Worm (Caenorhabditis elegans) whole organism, young adult: ENCODE results near the gene W03C9.5.

Experiments
- B0019.2 ChIP-seq: fragments of 200-800 bp; sonication (Bioruptor generic); conservative IDR thresholded peaks from 2 replicates; pipeline ENCODE4 v1.3.6; 2022; ENCODE audit warnings: missing genetic modification reagents, missing genetic modification characterization, missing compliant biosample characterization
- B0261.1 ChIP-seq: sonication (generic microtip); optimal IDR thresholded peaks from 2 replicates; lab custom pipeline; 2016; ENCODE audit warnings: mild to moderate bottlenecking, missing genetic modification characterization, moderate library complexity, missing compliant biosample characterization
- B0336.3 ChIP-seq: fragments of 200-800 bp; sonication (Bioruptor generic); IDR thresholded peaks from 2 replicates; pipeline ENCODE4 v1.3.6; 2022; ENCODE audit warnings: missing genetic modification characterization, missing compliant biosample characterization
- F23B12.7 ChIP-seq: sonication (generic microtip); optimal IDR thresholded peaks from 2 replicates; lab custom pipeline; 2017; ENCODE audit warnings: missing genetic modification characterization, mild to moderate bottlenecking, missing compliant biosample characterization, antibody characterized with exemption, moderate library complexity; ENCODE audit not compliant: insufficient read depth
- F55B11.4 ChIP-seq: sonication (generic microtip); optimal IDR thresholded peaks from 2 replicates; lab custom pipeline; 2016; ENCODE audit warnings: missing compliant biosample characterization, missing genetic modification characterization, borderline replicate concordance; ENCODE audit not compliant: insufficient read depth
- F57C9.4 ChIP-seq: sonication (generic microtip); optimal IDR thresholded peaks from 2 replicates; lab custom pipeline; 2017; ENCODE audit warnings: mild to moderate bottlenecking, missing genetic modification characterization, missing compliant biosample characterization
- T26A5.8 ChIP-seq: sonication (generic microtip); optimal IDR thresholded peaks from 2 replicates; lab custom pipeline; 2016; ENCODE audit warnings: missing genetic modification characterization, missing compliant biosample characterization
- ama-1 ChIP-seq, 3 experiments: fragments of 150-350 bp in 1 of 3; sonication (generic microtip) in 2 of 3; optimal IDR thresholded peaks; 2 replicates each; lab custom pipeline; 2014 to 2018; ENCODE audit warnings: missing biosample characterization in 2 of 3, missing genetic modification characterization in 2 of 3, missing genetic modification reagents in 2 of 3
- attf-3 ChIP-seq: fragments of 200-800 bp; sonication (Bioruptor generic); conservative IDR thresholded peaks from 2 replicates; pipeline ENCODE4 v1.3.6; 2022; ENCODE audit warnings: missing genetic modification reagents, missing genetic modification characterization, missing compliant biosample characterization
- bed-1 ChIP-seq: fragments of 200-800 bp; sonication (Bioruptor generic); IDR thresholded peaks from 2 replicates; pipeline ENCODE4 v1.3.6; 2022; ENCODE audit warnings: missing genetic modification reagents, missing genetic modification characterization, missing compliant biosample characterization
- ceh-100 ChIP-seq: fragments of 200-800 bp; sonication (Bioruptor generic); IDR thresholded peaks from 2 replicates; pipeline ENCODE4 v1.3.6; 2022; ENCODE audit warnings: missing genetic modification reagents, missing genetic modification characterization, missing compliant biosample characterization
- ceh-58 ChIP-seq: fragments of 200-800 bp; sonication (Bioruptor generic); IDR thresholded peaks from 2 replicates; pipeline ENCODE4 v1.3.6; 2022; ENCODE audit warnings: missing genetic modification characterization, missing compliant biosample characterization
- efl-1 ChIP-seq: fragments of 150-350 bp; optimal IDR thresholded peaks from 2 replicates; lab custom pipeline; 2014; ENCODE audit warnings: missing biosample characterization, missing genetic modification reagents, missing genetic modification characterization
- egl-44 ChIP-seq: fragments of 200-800 bp; sonication (Bioruptor generic); IDR thresholded peaks from 2 replicates; pipeline ENCODE4 v1.3.6; 2022; ENCODE audit warnings: missing genetic modification reagents, missing genetic modification characterization, missing compliant biosample characterization
- fkh-3 ChIP-seq: sonication (generic microtip); optimal IDR thresholded peaks from 2 replicates; lab custom pipeline; 2016; ENCODE audit warnings: mild to moderate bottlenecking, missing genetic modification characterization, missing compliant biosample characterization
- him-1 ChIP-seq: sonication (generic microtip); optimal IDR thresholded peaks from 2 replicates; lab custom pipeline; 2016; ENCODE audit warnings: missing genotype, missing genetic modification reagents, missing genetic modification characterization, missing compliant biosample characterization
- hlh-26 ChIP-seq: fragments of 200-800 bp; sonication (Bioruptor generic); conservative IDR thresholded peaks from 2 replicates; pipeline ENCODE4 v1.3.6; 2022; ENCODE audit warnings: missing genetic modification reagents, missing genetic modification characterization, missing compliant biosample characterization
- hrde-1 ChIP-seq: sonication (generic microtip); optimal IDR thresholded peaks from 2 replicates; lab custom pipeline; 2016; ENCODE audit warnings: missing genetic modification characterization, mild to moderate bottlenecking, missing compliant biosample characterization, moderate library complexity, missing genotype, missing genetic modification reagents, borderline replicate concordance
- lag-1 ChIP-seq: fragments of 200-800 bp; sonication (Bioruptor generic); IDR thresholded peaks from 2 replicates; pipeline ENCODE4 v1.3.6; 2022; ENCODE audit warnings: missing genetic modification reagents, missing genetic modification characterization, missing compliant biosample characterization
- let-607 ChIP-seq, 2 experiments: fragments of 200-800 bp in 1 of 2; sonication (Bioruptor generic) in 1 of 2; sonication (generic microtip) in 1 of 2; optimal IDR thresholded peaks; 2 replicates each; lab custom pipeline; 2016 to 2018; ENCODE audit warnings: mild to moderate bottlenecking in 2 of 2, missing compliant biosample characterization in 2 of 2, missing genetic modification characterization in 2 of 2, moderate library complexity in 2 of 2, missing genotype in 1 of 2
- lin-35 ChIP-seq, 3 experiments: fragments of 150-350 bp in 2 of 3; sonication (generic microtip) in 1 of 3; optimal IDR thresholded peaks; 2 replicates each; lab custom pipeline; 2014 to 2018; ENCODE audit warnings: missing biosample characterization in 3 of 3, missing genetic modification characterization in 3 of 3, missing genetic modification reagents in 3 of 3
- lsl-1 ChIP-seq: fragments of 200-800 bp; sonication (Bioruptor generic); optimal IDR thresholded peaks from 2 replicates; lab custom pipeline; 2018; ENCODE audit warnings: mild to moderate bottlenecking, missing genetic modification characterization, moderate library complexity, missing compliant biosample characterization
- mes-4 ChIP-seq: sonication (generic microtip); optimal IDR thresholded peaks from 2 replicates; lab custom pipeline; 2016; ENCODE audit warnings: missing genotype, missing genetic modification characterization, missing compliant biosample characterization
- mxl-1 ChIP-seq: sonication (generic microtip); optimal IDR thresholded peaks from 2 replicates; lab custom pipeline; 2016; ENCODE audit warnings: missing genetic modification characterization, missing compliant biosample characterization
- nfya-1 ChIP-seq: sonication (generic microtip); optimal IDR thresholded peaks from 2 replicates; lab custom pipeline; 2017; ENCODE audit warnings: antibody characterized with exemption, missing compliant biosample characterization, missing genetic modification characterization, borderline replicate concordance; ENCODE audit not compliant: insufficient read depth
- nfyb-1 ChIP-seq: fragments of 200-800 bp; sonication (Bioruptor generic); IDR thresholded peaks from 2 replicates; pipeline ENCODE4 v1.3.6; 2022; ENCODE audit warnings: missing genetic modification reagents, missing genetic modification characterization, missing compliant biosample characterization
- nhr-27 ChIP-seq: fragments of 200-800 bp; sonication (Bioruptor generic); optimal IDR thresholded peaks from 2 replicates; lab custom pipeline; 2018; ENCODE audit warnings: mild to moderate bottlenecking, missing genetic modification characterization, moderate library complexity, missing compliant biosample characterization
- nhr-80 ChIP-seq: sonication (generic microtip); optimal IDR thresholded peaks from 2 replicates; lab custom pipeline; 2016; ENCODE audit warnings: missing genetic modification characterization, missing compliant biosample characterization
- pbrm-1 ChIP-seq: fragments of 200-800 bp; sonication (Bioruptor generic); IDR thresholded peaks from 2 replicates; pipeline ENCODE4 v1.3.6; 2022; ENCODE audit warnings: missing genetic modification reagents, missing genetic modification characterization, missing compliant biosample characterization
- rec-8 ChIP-seq, 2 experiments: sonication (generic microtip); optimal IDR thresholded peaks; 2 replicates each; lab custom pipeline; 2016; ENCODE audit warnings: mild to moderate bottlenecking in 2 of 2, missing genetic modification characterization in 2 of 2, missing genetic modification reagents in 2 of 2, missing genotype in 2 of 2, missing biosample characterization in 1 of 2, missing compliant biosample characterization in 1 of 2, moderate library complexity in 1 of 2
- snpc-1.1 ChIP-seq: sonication (generic microtip); optimal IDR thresholded peaks from 2 replicates; lab custom pipeline; 2017; ENCODE audit warnings: missing genetic modification characterization, mild to moderate bottlenecking, missing compliant biosample characterization, antibody characterized with exemption, moderate library complexity, missing genotype, missing genetic modification reagents; ENCODE audit not compliant: insufficient read depth
- snpc-1.3 ChIP-seq: sonication (generic microtip); optimal IDR thresholded peaks from 2 replicates; lab custom pipeline; 2017; ENCODE audit warnings: missing genetic modification characterization, mild to moderate bottlenecking, missing compliant biosample characterization, antibody characterized with exemption, moderate library complexity, missing genotype, missing genetic modification reagents; ENCODE audit not compliant: insufficient read depth
- zfh-2 ChIP-seq: fragments of 200-800 bp; sonication (Bioruptor generic); conservative IDR thresholded peaks from 2 replicates; pipeline ENCODE4 v1.3.6; 2022; ENCODE audit warnings: missing genetic modification reagents, missing genetic modification characterization, missing compliant biosample characterization
- ztf-18 ChIP-seq: sonication (generic microtip); optimal IDR thresholded peaks from 2 replicates; lab custom pipeline; 2016; ENCODE audit warnings: missing genotype, mild to moderate bottlenecking, missing genetic modification characterization, missing compliant biosample characterization
- ztf-22 ChIP-seq: fragments of 200-800 bp; sonication (Bioruptor generic); optimal IDR thresholded peaks from 2 replicates; lab custom pipeline; 2018; ENCODE audit warnings: mild to moderate bottlenecking, missing genetic modification characterization, moderate library complexity, missing compliant biosample characterization
- ztf-25 ChIP-seq: fragments of 200-800 bp; sonication (Bioruptor generic); IDR thresholded peaks from 2 replicates; pipeline ENCODE4 v1.3.6; 2022; ENCODE audit warnings: missing genetic modification reagents, missing genetic modification characterization, missing compliant biosample characterization
- ztf-28 ChIP-seq: fragments of 200-800 bp; sonication (Bioruptor generic); IDR thresholded peaks from 2 replicates; pipeline ENCODE4 v1.3.6; 2022; ENCODE audit warnings: missing genetic modification reagents, missing genetic modification characterization, missing compliant biosample characterization

W03C9.5 gene

DNA sequence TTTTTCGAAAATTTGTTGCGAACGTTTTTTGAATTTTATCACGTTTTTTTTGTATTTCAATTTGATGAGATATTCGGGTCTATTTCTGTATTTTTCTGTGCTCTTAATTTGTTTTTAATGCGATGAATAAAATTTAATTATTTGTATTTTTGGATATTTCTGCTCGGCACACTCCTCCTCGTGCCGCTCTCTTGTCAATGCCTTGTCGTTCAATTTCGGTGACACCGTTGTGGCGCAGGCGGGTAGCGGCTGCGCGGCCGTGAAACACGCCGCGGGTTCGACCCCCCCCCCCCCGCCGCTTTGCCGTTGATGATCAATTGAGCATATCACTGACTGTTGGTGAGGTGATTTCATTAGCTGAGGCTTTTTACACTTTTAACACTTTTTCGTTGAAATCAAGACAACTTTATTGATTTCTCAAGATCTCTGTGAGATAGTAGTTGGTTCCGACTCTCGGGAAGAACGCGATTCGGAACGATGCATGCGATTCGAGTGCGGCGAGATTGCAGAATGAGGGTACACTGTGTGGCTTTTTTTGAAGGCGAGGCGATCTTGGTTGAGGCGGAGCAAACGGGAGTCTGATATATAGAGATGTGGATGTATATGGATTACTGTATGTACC, 6.6 kb downstream of the W03C9.5 start (continued):
- TF ChIP-seq nfyb-1 (peak; percentile 97), zfh-2 (GFP tag; lab: Robert Waterston, UW) (peak; percentile 100), fkh-3 (tag; lab: Kevin White, UChicago) (peak; percentile 99), F55B11.4 (peak; percentile 52), hlh-26 (GFP tag; lab: Robert Waterston, UW) (peak; percentile 81; the same call in 1 of the 2 replicates), ceh-100 (peak; percentile 89), pbrm-1 (GFP tag; lab: Robert Waterston, UW) (peak; percentile 93), efl-1 (GFP tag; lab: Kevin White, UChicago) (peak; percentile 49), ztf-18 (peak; percentile 87), B0336.3 (GFP tag; lab: Robert Waterston, UW) (peak; percentile 98), hrde-1 (tag; lab: Kevin White, UChicago) (peak; percentile 97), bed-1 (GFP tag; lab: Robert Waterston, UW) (peak; percentile 98), ztf-25 (GFP tag; lab: Robert Waterston, UW) (peak; percentile 99), him-1 (tag; lab: Kevin White, UChicago) (peak; percentile 87), T26A5.8 (tag; lab: Kevin White, UChicago) (peak; percentile 99), F57C9.4 (tag; lab: Kevin White, UChicago) (peak; percentile 92), rec-8 (tag; optimal IDR thresholded peaks at IDR 0.05; lab: Kevin White, UChicago) (peak; percentile 96 to 99), nhr-27 (tag; lab: Kevin White, UChicago) (peak; percentile 99), nfya-1 (tag; lab: Kevin White, UChicago) (no peak), ceh-58 (peak; percentile 98), B0261.1 (peak; percentile 100), ama-1 (optimal IDR thresholded peaks at IDR 0.05; lab: Kevin White, UChicago) (no peak), ama-1 (GFP tag; optimal IDR thresholded peaks at IDR 0.05; lab: Kevin White, UChicago) (peak; percentile 90 to 96), lsl-1 (GFP tag; lab: Kevin White, UChicago) (peak; percentile 86), snpc-1.1 (peak; percentile 77), lin-35 (GFP tag; optimal IDR thresholded peaks at IDR 0.05; lab: Kevin White, UChicago) (peak in 2 of 3 experiments; percentile 46 to 55), lag-1 (GFP tag; lab: Robert Waterston, UW) (peak; percentile 71; the same call in 1 of the 2 replicates), ztf-22 (GFP tag; lab: Kevin White, UChicago) (peak; percentile 92), ztf-28 (peak; percentile 98), snpc-1.3 (tag; lab: Kevin White, UChicago) (peak; percentile 96), let-607 (tag; optimal IDR thresholded peaks at IDR 0.05; lab: Kevin White, UChicago) (peak; percentile 71 to 81), mes-4 (tag; lab: Kevin White, UChicago) (peak; percentile 95), attf-3 (GFP tag; lab: Robert Waterston, UW) (peak; percentile 85), mxl-1 (tag; lab: Kevin White, UChicago) (peak; percentile 98), F23B12.7 (tag; lab: Kevin White, UChicago) (peak; percentile 82), egl-44 (peak; percentile 99), nhr-80 (tag; lab: Kevin White, UChicago) (peak; percentile 71), B0019.2 (GFP tag; lab: Robert Waterston, UW) (peak; percentile 87)
